Fruit fly (Drosophila melanogaster): ENCODE results near the gene CG6770.

CG6770 gene

DNA sequence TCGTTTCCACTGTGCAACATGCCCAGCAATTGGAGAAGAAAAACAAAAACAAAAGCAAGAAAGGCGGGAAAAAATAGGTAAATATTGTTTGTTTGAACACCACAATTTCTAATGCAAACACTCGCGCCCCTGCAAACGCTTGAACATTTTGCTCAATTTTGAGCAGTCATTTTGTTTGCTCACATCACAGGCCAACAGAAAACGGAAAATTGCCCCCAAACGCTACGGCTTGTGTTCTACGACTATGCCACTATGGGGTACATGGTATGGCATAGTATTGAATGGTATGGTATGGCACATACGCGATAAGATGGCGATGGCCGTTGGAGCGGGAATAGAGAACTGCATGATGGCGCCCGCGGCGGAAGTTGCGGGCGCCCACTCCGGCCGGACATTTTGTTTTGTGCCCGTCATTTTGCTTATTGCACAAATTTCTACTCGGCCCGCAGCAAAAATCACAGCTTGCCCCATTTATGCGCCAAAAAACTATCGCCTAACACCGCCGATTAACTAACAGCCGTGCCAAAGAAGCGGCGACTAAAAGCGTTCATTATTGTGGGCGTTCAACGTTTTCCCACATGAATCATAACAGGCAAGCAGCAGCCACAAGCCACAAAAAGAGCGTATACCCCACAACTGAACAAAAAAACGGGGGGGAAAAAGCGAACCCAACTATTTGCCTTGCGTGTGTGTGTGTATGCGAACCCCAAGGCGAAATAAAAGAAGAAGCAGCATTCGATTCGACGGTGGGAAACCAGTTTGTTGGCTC, 41.5 kb downstream of the CG6770 start (continued):
- TF ChIP-seq lbe (GFP tag; optimal IDR thresholded peaks at IDR 0.05): no peak
- no peak for TF ChIP-seq lov (optimal IDR thresholded peaks at IDR 0.05)
- no peak for TF ChIP-seq lov (GFP tag; IDR thresholded peaks at IDR 0.05)
- no peak for TF ChIP-seq CG2889 (GFP tag; IDR thresholded peaks at IDR 0.05)
- no peak for TF ChIP-seq TFAM (GFP tag; optimal IDR thresholded peaks at IDR 0.05)
- no peak for TF ChIP-seq gce (GFP tag; IDR thresholded peaks at IDR 0.05)
- TF ChIP-seq Opbp (GFP tag; IDR thresholded peaks at IDR 0.05; ENCODE audit: partially characterized antibody): no peak
- no peak for TF ChIP-seq Elba2 (GFP tag; optimal IDR thresholded peaks at IDR 0.05)
- peak; percentile 7 for TF ChIP-seq Spps (tag; optimal IDR thresholded peaks at IDR 0.05)
- no peak for TF ChIP-seq dysf (GFP tag; IDR thresholded peaks at IDR 0.05)
- no peak for TF ChIP-seq Tbp (GFP tag; optimal IDR thresholded peaks at IDR 0.05)
- TF ChIP-seq CG34224 (GFP tag; IDR thresholded peaks at IDR 0.05; ENCODE audit: partially characterized antibody): no peak
- TF ChIP-seq CG16813 (GFP tag; IDR thresholded peaks at IDR 0.05; ENCODE audit: partially characterized antibody): no peak
- TF ChIP-seq onecut (GFP tag; IDR thresholded peaks at IDR 0.05): peak; percentile 44
- TF ChIP-seq Sin3A (optimal IDR thresholded peaks at IDR 0.05): no peak
- TF ChIP-seq bab2 (GFP tag; optimal IDR thresholded peaks at IDR 0.05): peak; percentile 56
- no peak for TF ChIP-seq CG15479 (GFP tag; optimal IDR thresholded peaks at IDR 0.05)
- TF ChIP-seq CG32767 (GFP tag; IDR thresholded peaks at IDR 0.05): no peak
- TF ChIP-seq CG10654 (GFP tag; optimal IDR thresholded peaks at IDR 0.05): peak; percentile 32
- no peak for TF ChIP-seq CG4730 (GFP tag; IDR thresholded peaks at IDR 0.05)
- TF ChIP-seq CG7357 (GFP tag; IDR thresholded peaks at IDR 0.05): 0 out of 3 replicates have a peak, but pooled peaks have one; percentile 7
- TF ChIP-seq stwl (tag; optimal IDR thresholded peaks at IDR 0.05): no peak
- TF ChIP-seq Gug (GFP tag; IDR thresholded peaks at IDR 0.05): no peak
- peak; percentile 64 for TF ChIP-seq CG14710 (tag; optimal IDR thresholded peaks at IDR 0.05)
- peak; percentile 63 for TF ChIP-seq Ets65A (GFP tag)
- TF ChIP-seq vnd (GFP tag; IDR thresholded peaks at IDR 0.05; ENCODE audit: partially characterized antibody): no peak
- peak; percentile 60 for TF ChIP-seq Meics (GFP tag; optimal IDR thresholded peaks at IDR 0.05)
- peak; percentile 47 for TF ChIP-seq CG2120 (GFP tag; optimal IDR thresholded peaks at IDR 0.05)
- TF ChIP-seq Nf-YA (GFP tag; IDR thresholded peaks at IDR 0.05): no peak
- peak; percentile 85 for TF ChIP-seq Asciz (GFP tag; optimal IDR thresholded peaks at IDR 0.05)
- TF ChIP-seq Atf-2 (GFP tag; optimal IDR thresholded peaks at IDR 0.05): peak; percentile 5
- TF ChIP-seq gem (tag; optimal IDR thresholded peaks at IDR 0.05): peak; percentile 77
- peak; percentile 97 for TF ChIP-seq ftz-f1 (GFP tag; optimal IDR thresholded peaks at IDR 0.05)
- peak; percentile 58 for TF ChIP-seq BEAF-32 (GFP tag; optimal IDR thresholded peaks at IDR 0.05)
- TF ChIP-seq CG1832 (GFP tag; optimal IDR thresholded peaks at IDR 0.05): no peak
- TF ChIP-seq CG16779 (GFP tag; IDR thresholded peaks at IDR 0.05): no peak
- TF ChIP-seq vfl (GFP tag; optimal IDR thresholded peaks at IDR 0.05): no peak
- TF ChIP-seq tll (GFP tag; optimal IDR thresholded peaks at IDR 0.05): no peak
- TF ChIP-seq CG14050 (GFP tag; IDR thresholded peaks at IDR 0.05): no peak
- TF ChIP-seq CG10979 (tag; optimal IDR thresholded peaks at IDR 0.05): peak; percentile 24
- TF ChIP-seq E2f2 (GFP tag; IDR thresholded peaks at IDR 0.05): no peak
- TF ChIP-seq ems (GFP tag; optimal IDR thresholded peaks at IDR 0.05): peak; percentile 19
- no peak for TF ChIP-seq da (GFP tag; optimal IDR thresholded peaks at IDR 0.05)
- TF ChIP-seq CG9797 (GFP tag; optimal IDR thresholded peaks at IDR 0.05): no peak
- TF ChIP-seq HHEX (GFP tag; optimal IDR thresholded peaks at IDR 0.05): peak; percentile 79
- TF ChIP-seq gro (GFP tag; optimal IDR thresholded peaks at IDR 0.05): peak; percentile 42
- TF ChIP-seq h (optimal IDR thresholded peaks at IDR 0.05): no peak
- peak; percentile 46 for TF ChIP-seq tup (GFP tag; optimal IDR thresholded peaks at IDR 0.05)
- peak; percentile 93 for TF ChIP-seq CG33557 (GFP tag; optimal IDR thresholded peaks at IDR 0.05)
- TF ChIP-seq ac (GFP tag; optimal IDR thresholded peaks at IDR 0.05): peak; percentile 86
- TF ChIP-seq Ptx1 (GFP tag; IDR thresholded peaks at IDR 0.05): no peak
